Worm (Caenorhabditis elegans): Measurements from ENCODE around the gene C27C12.1.

Gene C27C12.1

DNA sequence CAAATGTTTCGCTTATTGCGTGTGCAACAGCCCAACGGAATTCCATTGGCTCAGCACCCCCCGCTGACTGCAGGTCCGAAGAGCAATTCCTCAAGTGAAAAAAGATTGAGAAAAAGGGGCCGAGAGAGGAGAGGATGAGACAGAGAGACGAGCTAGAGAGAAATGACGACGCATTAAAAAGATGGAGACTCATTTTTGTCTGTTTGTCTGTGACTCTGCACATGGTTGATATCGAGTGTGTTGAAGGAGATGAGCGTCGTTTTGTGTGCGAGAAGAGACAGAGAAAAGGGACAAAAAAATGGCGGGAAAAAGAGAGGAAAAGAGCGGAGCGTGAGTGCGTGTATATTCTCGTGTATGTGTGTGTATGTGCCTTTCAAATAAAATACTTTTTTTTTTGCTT is 12.5 kb downstream of the C27C12.1 start (continued):
- no peak for TF ChIP-seq F55B11.4 (tag; optimal IDR thresholded peaks at IDR 0.05; ENCODE audit: borderline replicate concordance, insufficient read depth)
- peak; percentile 82 for TF ChIP-seq K12H6.12 (tag; optimal IDR thresholded peaks at IDR 0.05)
- TF ChIP-seq D2030.7 (GFP tag; IDR thresholded peaks at IDR 0.05): no peak
- no peak for TF ChIP-seq ekl-4 (GFP tag; IDR thresholded peaks at IDR 0.05)
- no peak for TF ChIP-seq F52B5.7 (tag; optimal IDR thresholded peaks at IDR 0.05)
- TF ChIP-seq ztf-28 (GFP tag; IDR thresholded peaks at IDR 0.05): no peak
- TF ChIP-seq snpc-4 (GFP tag; optimal IDR thresholded peaks at IDR 0.05): no peak
- TF ChIP-seq snpc-4 (tag; optimal IDR thresholded peaks at IDR 0.05): peak in 3 of 4 experiments; percentile 34 to 59 (median 58)
- no peak for TF ChIP-seq mxl-1 (tag; optimal IDR thresholded peaks at IDR 0.05)
- TF ChIP-seq fkh-3 (tag; optimal IDR thresholded peaks at IDR 0.05): no peak
- no peak for TF ChIP-seq sptf-2 (GFP tag; optimal IDR thresholded peaks at IDR 0.05)
- no peak for TF ChIP-seq nfya-1 (tag; optimal IDR thresholded peaks at IDR 0.05; ENCODE audit: borderline replicate concordance, insufficient read depth)
- no peak for TF ChIP-seq Y79H2A.3 (GFP tag; conservative IDR thresholded peaks at IDR 0.05)
- TF ChIP-seq nhr-120 (GFP tag; IDR thresholded peaks at IDR 0.05): no peak
- TF ChIP-seq nfya-2 (GFP tag; IDR thresholded peaks at IDR 0.05): no peak
- TF ChIP-seq ZK185.1 (tag; optimal IDR thresholded peaks at IDR 0.05; ENCODE audit: poor library complexity, severe bottlenecking): peak; percentile 59
- TF ChIP-seq hlh-12 (tag; optimal IDR thresholded peaks at IDR 0.05): no peak
- TF ChIP-seq nfyb-1 (GFP tag; IDR thresholded peaks at IDR 0.05): peak; percentile 69; the same call in 1 of the 2 replicates
- 0 out of 2 replicates have a peak, but pooled peaks have one; percentile 33 for TF ChIP-seq Y53G8AR.9 (GFP tag; conservative IDR thresholded peaks at IDR 0.05)
- no peak for TF ChIP-seq F37B4.10 (GFP tag; IDR thresholded peaks at IDR 0.05)
- TF ChIP-seq attf-6 (GFP tag; IDR thresholded peaks at IDR 0.05): no peak
- TF ChIP-seq ets-4 (GFP tag; optimal IDR thresholded peaks at IDR 0.05): no peak
- TF ChIP-seq F33H1.4 (GFP tag; IDR thresholded peaks at IDR 0.05): no peak
- TF ChIP-seq cebp-2 (GFP tag; IDR thresholded peaks at IDR 0.05): no peak
- no peak for TF ChIP-seq hmg-20 (GFP tag; IDR thresholded peaks at IDR 0.05)
- TF ChIP-seq F10E7.11 (tag; optimal IDR thresholded peaks at IDR 0.05): no peak
- TF ChIP-seq tbp1 (GFP tag; optimal IDR thresholded peaks at IDR 0.05): peak; percentile 57
- no peak for TF ChIP-seq sea-2 (GFP tag; IDR thresholded peaks at IDR 0.05)
- TF ChIP-seq B0261.1 (tag; optimal IDR thresholded peaks at IDR 0.05): no peak
- no peak for TF ChIP-seq tbx-9 (tag; optimal IDR thresholded peaks at IDR 0.05; ENCODE audit: borderline replicate concordance)
- no peak for TF ChIP-seq ceh-100 (GFP tag; IDR thresholded peaks at IDR 0.05)
- no peak for TF ChIP-seq ztf-22 (GFP tag; optimal IDR thresholded peaks at IDR 0.05)
- no peak for TF ChIP-seq unc-62 (GFP tag; optimal IDR thresholded peaks at IDR 0.05)
- TF ChIP-seq attf-5 (GFP tag; optimal IDR thresholded peaks at IDR 0.05): peak; percentile 80
- TF ChIP-seq F22D6.2 (tag; optimal IDR thresholded peaks at IDR 0.05): no peak
- TF ChIP-seq unc-130 (GFP tag; optimal IDR thresholded peaks at IDR 0.05): no peak
- peak; percentile 82 for TF ChIP-seq hmg-1.2 (GFP tag; IDR thresholded peaks at IDR 0.05)
- peak; percentile 20 for TF ChIP-seq gei-17 (GFP tag; optimal IDR thresholded peaks at IDR 0.05)
- TF ChIP-seq dpl-1 (GFP tag; optimal IDR thresholded peaks at IDR 0.05): peak; percentile 19
- no peak for TF ChIP-seq T26A5.8 (tag; optimal IDR thresholded peaks at IDR 0.05)
- 0 out of 2 replicates have a peak, but pooled peaks have one; percentile 36 for TF ChIP-seq rcor-1 (GFP tag; IDR thresholded peaks at IDR 0.05)
- no peak for TF ChIP-seq mes-4 (tag; optimal IDR thresholded peaks at IDR 0.05)
- TF ChIP-seq Y53F4B.3 (GFP tag; IDR thresholded peaks at IDR 0.05): no peak
- TF ChIP-seq F49E8.2 (tag; optimal IDR thresholded peaks at IDR 0.05; ENCODE audit: insufficient read depth): no peak
- no peak for TF ChIP-seq madf-8 (GFP tag; conservative IDR thresholded peaks at IDR 0.05)
- no peak for TF ChIP-seq C17E4.6 (GFP tag; IDR thresholded peaks at IDR 0.05)
- no peak for TF ChIP-seq xnd-1 (tag; optimal IDR thresholded peaks at IDR 0.05)
- TF ChIP-seq ceh-91 (GFP tag; IDR thresholded peaks at IDR 0.05): no peak
- TF ChIP-seq chd-7 (tag; optimal IDR thresholded peaks at IDR 0.05): peak; percentile 53
- peak; percentile 58 for TF ChIP-seq atf-7 (tag; optimal IDR thresholded peaks at IDR 0.05)
